Fruit fly (Drosophila melanogaster): Measurements from ENCODE around the gene msl-1.

The msl-1 gene

dm6 chr2L:18665952-18666606, 22.5 kb downstream of the msl-1 start:
- TF ChIP-seq CG17801 (GFP tag; optimal IDR thresholded peaks at IDR 0.05; ENCODE audit: partially characterized antibody): no peak

DNA sequence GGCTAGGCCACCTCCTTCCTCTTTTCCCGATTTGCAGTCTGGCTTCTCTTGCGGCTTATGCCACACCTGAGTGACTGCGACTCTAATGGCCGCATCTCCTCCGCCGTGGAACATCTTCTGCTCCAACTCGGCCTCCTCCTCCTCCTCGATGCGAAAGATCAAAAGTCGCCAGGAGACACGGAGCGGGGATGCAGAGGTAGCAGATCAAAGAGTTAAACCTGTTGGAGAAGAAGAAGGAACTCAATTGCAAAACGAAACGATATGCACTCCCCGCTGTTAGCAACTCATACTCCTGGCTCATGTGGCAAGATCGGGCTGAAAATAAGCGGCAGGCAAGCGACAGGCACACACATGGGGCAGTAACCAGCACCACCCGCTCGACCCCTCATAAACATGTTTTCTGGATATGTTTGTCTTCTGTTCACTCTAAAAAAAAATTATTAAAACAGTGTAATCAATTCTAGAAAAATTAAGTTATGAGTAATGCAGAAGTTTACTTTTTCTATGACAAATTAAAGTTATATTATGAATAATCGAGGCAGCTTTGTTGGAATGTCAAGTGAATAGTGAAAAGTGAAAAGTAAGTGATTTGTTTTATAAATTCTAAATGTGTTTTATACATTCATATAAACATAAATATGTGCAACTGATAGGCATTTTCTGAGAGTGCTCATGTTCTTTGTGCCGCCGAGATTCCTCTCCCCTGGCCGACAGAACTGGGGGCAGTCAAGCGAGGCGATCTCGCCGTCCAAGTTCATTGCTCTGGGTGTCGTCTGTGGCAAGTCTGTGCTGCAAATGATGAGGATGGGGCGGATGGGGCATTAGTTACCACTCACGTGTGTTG, 23.7 kb downstream of the msl-1 start:
- no peak for TF ChIP-seq CG17801 (GFP tag; optimal IDR thresholded peaks at IDR 0.05; ENCODE audit: partially characterized antibody)

DNA sequence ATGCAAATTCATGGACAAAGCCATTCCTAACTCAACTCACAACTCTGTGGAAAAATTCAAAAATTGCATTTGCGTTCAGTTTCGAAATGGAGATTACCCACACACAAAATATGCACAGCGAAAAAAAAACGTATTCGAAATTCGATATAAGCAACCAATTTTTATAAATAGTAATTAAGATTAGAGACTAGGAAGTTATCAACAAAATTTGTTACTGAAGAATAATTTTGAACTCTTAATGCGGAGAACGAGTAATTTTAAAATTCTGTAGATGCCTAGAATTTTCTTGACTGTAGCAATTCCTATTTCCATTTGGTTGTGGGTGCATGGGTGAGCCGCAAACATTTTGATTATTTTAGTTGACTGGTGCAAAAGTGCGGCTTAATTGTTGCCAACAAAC, 25.2 kb downstream of the msl-1 start:
- no peak for TF ChIP-seq CG17801 (GFP tag; optimal IDR thresholded peaks at IDR 0.05; ENCODE audit: partially characterized antibody)

dm6 chr2L:18658108-18658507, 30.5 kb downstream of the msl-1 start:
- TF ChIP-seq CG17801 (GFP tag; optimal IDR thresholded peaks at IDR 0.05; ENCODE audit: partially characterized antibody): no peak

- TF ChIP-seq CG17801 (GFP tag; optimal IDR thresholded peaks at IDR 0.05; ENCODE audit: partially characterized antibody): no peak
These were observed 31.8 kb downstream of the msl-1 start for dm6 chr2L:18656691-18657237.

DNA sequence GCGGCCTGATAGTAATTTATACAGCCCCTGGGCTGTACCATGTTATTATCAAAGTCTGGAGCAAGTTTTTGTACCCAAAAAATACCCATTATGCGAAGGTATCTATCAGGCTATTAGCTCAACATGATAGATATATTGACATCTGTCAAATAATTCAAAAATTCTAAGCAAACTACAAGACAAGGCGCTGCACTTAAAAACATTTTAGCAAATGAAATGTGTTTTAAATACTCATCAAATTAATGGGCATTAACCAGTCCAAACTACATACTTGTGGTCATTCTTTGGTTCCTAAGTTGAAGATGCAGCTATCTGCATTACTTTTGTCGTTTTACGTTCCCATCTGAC, 35.3 kb downstream of the msl-1 start:
- TF ChIP-seq CG17801 (GFP tag; optimal IDR thresholded peaks at IDR 0.05; ENCODE audit: partially characterized antibody): no peak

DNA sequence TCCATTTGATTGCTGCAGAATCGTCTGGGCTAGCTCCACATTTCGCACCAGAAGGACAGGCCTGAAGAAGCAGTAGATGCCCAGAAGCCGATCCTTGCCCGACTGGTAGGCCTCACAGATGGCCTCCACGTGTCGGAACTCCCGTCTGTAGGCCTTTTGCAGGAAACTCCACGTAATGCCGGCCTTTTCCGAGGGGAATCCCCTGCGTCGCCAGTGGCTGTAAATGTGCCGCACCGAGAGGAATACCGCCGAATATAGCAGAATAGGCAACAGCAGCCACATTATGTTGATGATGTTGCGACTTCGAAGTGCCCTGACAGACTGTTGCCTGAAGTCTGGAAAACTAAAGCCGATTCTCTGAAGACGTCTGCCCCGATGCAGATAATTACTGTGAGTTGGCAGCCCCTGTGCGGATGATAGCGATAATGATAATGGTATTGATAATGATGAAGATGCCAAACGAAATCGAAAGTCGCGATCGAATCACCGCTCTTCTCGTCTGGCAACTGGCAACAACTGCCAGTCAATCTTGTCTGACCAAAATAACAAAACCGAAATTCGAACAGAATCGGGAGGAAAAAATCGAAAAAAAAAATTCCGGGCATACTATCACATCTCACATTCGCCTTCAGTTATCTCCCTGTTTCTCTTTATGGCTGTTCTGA, 35.8 kb downstream of the msl-1 start, which contains the start of gene Cyp310a1:
TSS of gene Cyp310a1 (minus strand) at position 348 of the 665 bp plus-strand sequence.
- no peak for TF ChIP-seq CG17801 (GFP tag; optimal IDR thresholded peaks at IDR 0.05; ENCODE audit: partially characterized antibody)

DNA sequence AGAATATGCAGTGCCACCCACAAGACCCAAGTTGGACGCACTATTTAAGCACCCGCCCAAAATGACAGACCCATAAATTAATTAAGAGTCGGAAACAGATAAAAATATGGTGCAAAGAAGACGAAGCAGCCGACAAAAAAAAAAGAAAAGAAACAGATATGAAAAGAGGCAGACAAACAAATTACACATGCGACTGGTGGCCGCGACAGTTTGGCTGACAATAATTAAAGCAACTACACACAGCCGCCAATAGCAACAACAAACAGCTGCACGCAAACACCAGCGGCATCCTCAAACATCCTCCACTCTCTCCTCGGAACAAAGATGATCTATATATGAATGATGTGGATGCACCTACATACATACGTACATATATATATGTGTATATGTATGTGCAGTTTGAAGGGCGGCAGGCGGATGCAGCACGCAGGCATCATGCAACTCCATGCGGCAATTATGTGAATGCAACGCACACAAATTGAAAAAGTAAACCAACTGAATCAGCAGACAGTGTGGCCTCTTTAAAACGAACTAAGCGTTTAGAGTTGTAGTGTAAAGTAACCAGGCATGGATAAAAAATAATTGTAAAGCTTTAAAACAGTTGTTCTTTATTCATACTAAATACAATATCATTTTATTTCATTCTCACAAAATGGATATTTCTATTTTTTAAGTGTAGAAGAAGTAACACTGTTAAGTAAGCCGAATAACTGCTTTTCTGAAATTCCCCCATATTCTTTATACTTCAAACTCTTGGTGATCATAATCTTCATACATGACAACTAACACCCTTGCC, 40.5 kb downstream of the msl-1 start:
- TF ChIP-seq CG17801 (GFP tag; optimal IDR thresholded peaks at IDR 0.05; ENCODE audit: partially characterized antibody): no peak

- TF ChIP-seq CG17801 (GFP tag; optimal IDR thresholded peaks at IDR 0.05; ENCODE audit: partially characterized antibody): no peak
These were observed 43.1 kb downstream of the msl-1 start for dm6 chr2L:18645468-18645867.

DNA sequence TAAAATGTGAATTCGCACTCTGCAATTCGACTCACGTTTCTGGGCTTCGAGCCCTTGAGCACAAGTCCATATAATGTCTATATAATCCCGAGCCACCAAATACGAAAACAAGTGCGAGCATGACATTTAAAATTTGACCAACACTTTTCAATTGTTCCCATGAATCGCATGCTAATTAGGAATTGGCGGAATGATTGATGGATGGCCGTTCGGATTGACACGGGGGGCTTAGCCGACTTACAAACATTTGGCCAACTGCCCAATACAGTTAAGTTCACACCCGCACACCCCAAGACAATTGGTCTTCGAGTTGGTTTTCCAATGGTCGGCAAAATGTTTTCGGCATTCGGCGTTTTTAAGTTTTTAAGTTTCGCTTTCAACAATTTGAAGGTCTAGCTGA, 47.5 kb downstream of the msl-1 start:
- TF ChIP-seq CG17801 (GFP tag; optimal IDR thresholded peaks at IDR 0.05; ENCODE audit: partially characterized antibody): no peak

DNA sequence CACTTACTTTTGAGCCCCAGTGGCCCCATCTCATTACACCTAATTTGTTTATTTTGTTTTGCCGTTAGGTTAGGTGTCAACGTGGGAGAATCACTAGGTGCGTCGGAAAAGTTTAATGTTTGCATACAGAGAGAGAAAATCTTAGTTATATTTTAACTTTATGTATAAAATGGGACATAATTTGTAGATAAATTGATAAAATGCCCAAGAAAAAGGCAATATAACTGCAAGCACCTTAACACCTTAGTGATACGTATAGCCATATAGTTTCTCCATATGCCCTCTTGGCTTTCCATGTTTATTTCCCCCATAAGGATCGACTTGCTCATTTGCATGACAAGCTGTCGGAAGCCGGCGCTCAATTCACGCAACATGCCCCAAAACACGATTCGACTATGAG, 49.7 kb downstream of the msl-1 start:
- TF ChIP-seq CG17801 (GFP tag; optimal IDR thresholded peaks at IDR 0.05; ENCODE audit: partially characterized antibody): no peak

Measured in ovary, adult (tissue).